Worm (Caenorhabditis elegans): ENCODE measurements around the gene T08B1.1.

DNA sequence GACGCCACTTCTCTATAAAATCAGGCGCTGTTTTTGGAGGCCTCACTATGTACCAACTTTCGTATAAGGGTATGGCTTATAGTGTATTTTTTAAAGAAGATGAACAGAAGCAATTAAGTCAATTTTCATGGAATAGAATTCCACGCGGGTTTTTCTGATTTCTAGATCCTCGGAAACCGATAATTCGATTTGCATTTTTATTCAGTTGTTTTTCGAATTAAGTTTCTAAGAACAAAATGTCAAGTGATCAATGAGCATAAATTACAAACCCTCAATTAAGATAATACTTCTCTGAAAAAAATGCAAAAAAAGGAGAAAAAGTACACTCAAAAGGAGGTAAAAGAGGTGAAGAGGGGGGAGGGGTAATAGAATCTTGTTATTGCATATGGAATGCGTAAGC is 34.4 kb upstream of the T08B1.1 start:
- TF ChIP-seq tbx-2 (tag; optimal IDR thresholded peaks at IDR 0.05) (no peak), fos-1 (tag; optimal IDR thresholded peaks at IDR 0.05) (no peak), nhr-76 (tag; optimal IDR thresholded peaks at IDR 0.05) (no peak), ama-1 (optimal IDR thresholded peaks at IDR 0.05) (no peak), aly-2 (tag; optimal IDR thresholded peaks at IDR 0.05) (no peak)
